Fruit fly (Drosophila melanogaster) whole organism, embryonic: Measurements from ENCODE around the gene Fum1.

Experiments
- CG10543 ChIP-seq: fragments of 200-800 bp; sonication (Bioruptor generic); optimal IDR thresholded peaks from 3 replicates; lab custom pipeline; 2017; ENCODE audit warnings: missing biosample characterization, mild to moderate bottlenecking, missing genetic modification characterization, moderate library complexity
- CG10565 ChIP-seq: fragments of 200-800 bp; sonication (Bioruptor generic); optimal IDR thresholded peaks from 3 replicates; lab custom pipeline; 2016; ENCODE audit warnings: missing biosample characterization, mild to moderate bottlenecking, missing genetic modification characterization
- CG11247 ChIP-seq: fragments of 200-800 bp; sonication (Bioruptor generic); IDR thresholded peaks from 2 replicates; pipeline ENCODE4 v1.3.6; 2022; ENCODE audit warnings: missing biosample characterization, missing genetic modification characterization
- CG11560 ChIP-seq: fragments of 200-800 bp; sonication (Bioruptor generic); IDR thresholded peaks from 3 replicates; pipeline ENCODE4 v1.3.6; 2022; ENCODE audit warnings: missing biosample characterization, missing genetic modification characterization
- CG1233 ChIP-seq: fragments of 200-800 bp; sonication (Bioruptor generic); optimal IDR thresholded peaks from 4 replicates; lab custom pipeline; 2018; ENCODE audit warnings: missing biosample characterization, mild to moderate bottlenecking, missing genetic modification characterization
- CG13123 ChIP-seq: fragments of 200-800 bp; sonication (Bioruptor generic); optimal IDR thresholded peaks from 2 replicates; lab custom pipeline; 2016; ENCODE audit warnings: missing biosample characterization, missing genetic modification characterization
- CG1647 ChIP-seq: fragments of 200-800 bp; sonication (Bioruptor generic); optimal IDR thresholded peaks from 3 replicates; lab custom pipeline; 2016; ENCODE audit warnings: missing biosample characterization, missing genetic modification characterization
- CG16815 ChIP-seq: fragments of 200-800 bp; sonication (Bioruptor generic); optimal IDR thresholded peaks from 3 replicates; lab custom pipeline; 2017; ENCODE audit warnings: missing biosample characterization, mild to moderate bottlenecking, missing genetic modification characterization
- CG17361 ChIP-seq: fragments of 200-800 bp; sonication (Bioruptor generic); IDR thresholded peaks from 3 replicates; pipeline ENCODE4 v1.3.6; 2022; ENCODE audit warnings: missing biosample characterization, missing genetic modification characterization
- CG2712 ChIP-seq: fragments of 200-800 bp; optimal IDR thresholded peaks from 3 replicates; lab custom pipeline; 2019; ENCODE audit warnings: missing biosample characterization, mild to moderate bottlenecking, missing genetic modification characterization, moderate library complexity
- CG34422 ChIP-seq: fragments of 200-800 bp; sonication (Bioruptor generic); IDR thresholded peaks from 3 replicates; pipeline ENCODE4 v1.3.6; 2022; ENCODE audit warnings: missing biosample characterization, missing genetic modification characterization
- CG42726 ChIP-seq: fragments of 200-800 bp; sonication (Bioruptor generic); IDR thresholded peaks from 2 replicates; pipeline ENCODE4 v1.3.6; 2022; ENCODE audit warnings: missing biosample characterization, missing genetic modification characterization; ENCODE audit not compliant: partially characterized antibody
- CG4328 ChIP-seq: fragments of 200-800 bp; sonication (Bioruptor generic); optimal IDR thresholded peaks from 3 replicates; lab custom pipeline; 2017; ENCODE audit warnings: missing biosample characterization, missing genetic modification reagents, missing genetic modification characterization
- CG4730 ChIP-seq: fragments of 200-800 bp; sonication (Bioruptor generic); IDR thresholded peaks from 2 replicates; pipeline ENCODE4 v1.3.6; 2022; ENCODE audit warnings: missing biosample characterization, missing genetic modification characterization
- CG6854 ChIP-seq: fragments of 200-800 bp; sonication (Bioruptor generic); optimal IDR thresholded peaks from 3 replicates; lab custom pipeline; 2017; ENCODE audit warnings: missing biosample characterization, mild to moderate bottlenecking, missing genetic modification characterization
- CG8281 ChIP-seq: fragments of 200-800 bp; sonication (Bioruptor generic); optimal IDR thresholded peaks from 2 replicates; lab custom pipeline; 2018; ENCODE audit warnings: missing biosample characterization, mild to moderate bottlenecking, missing genetic modification characterization, moderate library complexity
- CHES-1-like ChIP-seq: fragments of 200-800 bp; sonication (Bioruptor generic); optimal IDR thresholded peaks from 2 replicates; lab custom pipeline; 2016; ENCODE audit warnings: missing biosample characterization, missing genetic modification characterization
- Camta ChIP-seq: fragments of 200-800 bp; sonication (Bioruptor generic); optimal IDR thresholded peaks from 2 replicates; lab custom pipeline; 2016; ENCODE audit warnings: missing biosample characterization, missing genetic modification characterization
- CoRest ChIP-seq: fragments of 200-800 bp; sonication (Bioruptor generic); optimal IDR thresholded peaks from 3 replicates; lab custom pipeline; 2018; ENCODE audit warnings: missing biosample characterization, mild to moderate bottlenecking, missing genetic modification characterization, moderate library complexity
- Dad ChIP-seq: fragments of 200-800 bp; sonication (Bioruptor generic); optimal IDR thresholded peaks from 3 replicates; lab custom pipeline; 2016; ENCODE audit warnings: missing biosample characterization, missing genetic modification characterization
- Doc3 ChIP-seq: fragments of 200-800 bp; sonication (Bioruptor generic); IDR thresholded peaks from 3 replicates; pipeline ENCODE4 v1.3.6; 2022; ENCODE audit warnings: missing biosample characterization, missing genetic modification characterization; ENCODE audit not compliant: partially characterized antibody
- Dref ChIP-seq: fragments of 200-800 bp; sonication (Bioruptor generic); IDR thresholded peaks from 2 replicates; pipeline ENCODE4 v1.3.6; 2022; ENCODE audit warnings: missing biosample characterization, missing genetic modification characterization
- GATAe ChIP-seq: fragments of 200-800 bp; sonication (Bioruptor generic); conservative IDR thresholded peaks from 2 replicates; pipeline ENCODE4 v1.3.6; 2022; ENCODE audit warnings: missing biosample characterization, missing genetic modification characterization
- HLH3B ChIP-seq: fragments of 200-800 bp; sonication (Bioruptor generic); IDR thresholded peaks from 2 replicates; pipeline ENCODE4 v1.3.6; 2022; ENCODE audit warnings: missing biosample characterization, missing genetic modification characterization
- HmgZ ChIP-seq: fragments of 200-800 bp; sonication (Bioruptor generic); optimal IDR thresholded peaks from 2 replicates; lab custom pipeline; 2018; ENCODE audit warnings: missing biosample characterization, mild to moderate bottlenecking, missing genetic modification characterization
- Hmx ChIP-seq: fragments of 200-800 bp; sonication (Bioruptor generic); optimal IDR thresholded peaks from 2 replicates; lab custom pipeline; 2016; ENCODE audit warnings: missing biosample characterization, missing genetic modification characterization
- Lpt ChIP-seq: fragments of >200 bp; optimal IDR thresholded peaks from 2 replicates; lab custom pipeline; 2018; ENCODE audit warnings: missing biosample characterization, missing genetic modification characterization
- Mes4 ChIP-seq: fragments of 200-800 bp; sonication (Bioruptor generic); optimal IDR thresholded peaks from 2 replicates; lab custom pipeline; 2016; ENCODE audit warnings: missing biosample characterization, missing genetic modification characterization
- Ravus ChIP-seq: fragments of 200-800 bp; sonication (Bioruptor generic); IDR thresholded peaks from 2 replicates; pipeline ENCODE4 v1.3.6; 2022; ENCODE audit warnings: missing biosample characterization, missing genetic modification characterization
- Scr ChIP-seq: fragments of 200-800 bp; sonication (Bioruptor generic); IDR thresholded peaks from 2 replicates; pipeline ENCODE4 v1.3.6; 2022; ENCODE audit warnings: missing biosample characterization, missing genetic modification characterization; ENCODE audit not compliant: partially characterized antibody
- Sin3A ChIP-seq: fragments of >200 bp; optimal IDR thresholded peaks from 2 replicates; lab custom pipeline; 2018
- Sry-δ ChIP-seq: fragments of 200-800 bp; sonication (Bioruptor generic); optimal IDR thresholded peaks from 2 replicates; lab custom pipeline; 2016; ENCODE audit warnings: missing biosample characterization, missing genetic modification characterization
- Usf ChIP-seq: fragments of 200-800 bp; sonication (Bioruptor generic); optimal IDR thresholded peaks from 2 replicates; lab custom pipeline; 2017; ENCODE audit warnings: missing genotype, missing biosample characterization, missing genetic modification characterization
- chn ChIP-seq: fragments of 200-800 bp; sonication (Bioruptor generic); optimal IDR thresholded peaks from 2 replicates; lab custom pipeline; 2016; ENCODE audit warnings: missing biosample characterization, missing genetic modification characterization
- ci ChIP-seq: fragments of 200-800 bp; sonication (Bioruptor generic); IDR thresholded peaks from 3 replicates; pipeline ENCODE4 v1.3.6; 2022; ENCODE audit warnings: missing biosample characterization, missing genetic modification characterization
- cwo ChIP-seq: fragments of 200-800 bp; sonication (Bioruptor generic); optimal IDR thresholded peaks from 3 replicates; lab custom pipeline; 2017; ENCODE audit warnings: missing biosample characterization, missing genetic modification characterization, mild to moderate bottlenecking, moderate library complexity, missing genetic modification reagents
- dysf ChIP-seq: fragments of 200-800 bp; sonication (Bioruptor generic); IDR thresholded peaks from 3 replicates; pipeline ENCODE4 v1.3.6; 2022; ENCODE audit warnings: missing biosample characterization, missing genetic modification characterization
- esg ChIP-seq: fragments of 200-800 bp; sonication (Bioruptor generic); conservative IDR thresholded peaks from 2 replicates; pipeline ENCODE4 v1.3.6; 2022; ENCODE audit warnings: missing biosample characterization, missing genetic modification characterization
- h ChIP-seq: fragments of >200 bp; optimal IDR thresholded peaks from 2 replicates; lab custom pipeline; 2017
- ken ChIP-seq: fragments of 200-800 bp; sonication (Bioruptor generic); IDR thresholded peaks from 3 replicates; pipeline ENCODE4 v1.3.6; 2022; ENCODE audit warnings: missing biosample characterization, missing genetic modification characterization
- lilli ChIP-seq: fragments of 200-800 bp; sonication (Bioruptor generic); optimal IDR thresholded peaks from 3 replicates; lab custom pipeline; 2016; ENCODE audit warnings: missing biosample characterization, missing genetic modification characterization
- mirr ChIP-seq: fragments of 200-800 bp; sonication (Bioruptor generic); optimal IDR thresholded peaks from 3 replicates; lab custom pipeline; 2018; ENCODE audit warnings: missing biosample characterization, mild to moderate bottlenecking, missing genetic modification characterization
- nom ChIP-seq: fragments of 200-800 bp; sonication (Bioruptor generic); optimal IDR thresholded peaks from 2 replicates; lab custom pipeline; 2017; ENCODE audit warnings: missing biosample characterization, missing genetic modification characterization, mild to moderate bottlenecking, moderate library complexity, missing genetic modification reagents
- pb ChIP-seq: fragments of 200-800 bp; sonication (Bioruptor generic); optimal IDR thresholded peaks from 3 replicates; lab custom pipeline; 2016; ENCODE audit warnings: missing biosample characterization, missing genetic modification characterization
- pros ChIP-seq: fragments of 200-800 bp; sonication (Bioruptor generic); optimal IDR thresholded peaks from 3 replicates; lab custom pipeline; 2019; ENCODE audit warnings: missing biosample characterization, mild to moderate bottlenecking, missing genetic modification characterization, moderate library complexity
- sisA ChIP-seq: fragments of 200-800 bp; sonication (Bioruptor generic); IDR thresholded peaks from 2 replicates; pipeline ENCODE4 v1.3.6; 2022; ENCODE audit warnings: missing biosample characterization, missing genetic modification characterization
- tup ChIP-seq: fragments of 200-800 bp; sonication (Bioruptor generic); optimal IDR thresholded peaks from 2 replicates; lab custom pipeline; 2016; ENCODE audit warnings: missing biosample characterization, mild to moderate bottlenecking, missing genetic modification characterization, moderate library complexity
- unc-4 ChIP-seq: fragments of 200-800 bp; sonication (Bioruptor generic); IDR thresholded peaks from 2 replicates; pipeline ENCODE4 v1.3.6; 2022; ENCODE audit warnings: missing biosample characterization, missing genetic modification characterization; ENCODE audit not compliant: partially characterized antibody
- vnd ChIP-seq: fragments of 200-800 bp; sonication (Bioruptor generic); IDR thresholded peaks from 3 replicates; pipeline ENCODE4 v1.3.6; 2022; ENCODE audit warnings: missing biosample characterization, missing genetic modification characterization; ENCODE audit not compliant: partially characterized antibody
- vvl ChIP-seq: fragments of 200-800 bp; sonication (Bioruptor generic); IDR thresholded peaks from 2 replicates; pipeline ENCODE4 v1.3.6; 2022; ENCODE audit warnings: missing biosample characterization, missing genetic modification characterization
- zen ChIP-seq: fragments of 200-800 bp; sonication (Bioruptor generic); optimal IDR thresholded peaks from 3 replicates; lab custom pipeline; 2018; ENCODE audit warnings: missing biosample characterization, mild to moderate bottlenecking, missing genetic modification characterization, moderate library complexity

The Fum1 gene

DNA sequence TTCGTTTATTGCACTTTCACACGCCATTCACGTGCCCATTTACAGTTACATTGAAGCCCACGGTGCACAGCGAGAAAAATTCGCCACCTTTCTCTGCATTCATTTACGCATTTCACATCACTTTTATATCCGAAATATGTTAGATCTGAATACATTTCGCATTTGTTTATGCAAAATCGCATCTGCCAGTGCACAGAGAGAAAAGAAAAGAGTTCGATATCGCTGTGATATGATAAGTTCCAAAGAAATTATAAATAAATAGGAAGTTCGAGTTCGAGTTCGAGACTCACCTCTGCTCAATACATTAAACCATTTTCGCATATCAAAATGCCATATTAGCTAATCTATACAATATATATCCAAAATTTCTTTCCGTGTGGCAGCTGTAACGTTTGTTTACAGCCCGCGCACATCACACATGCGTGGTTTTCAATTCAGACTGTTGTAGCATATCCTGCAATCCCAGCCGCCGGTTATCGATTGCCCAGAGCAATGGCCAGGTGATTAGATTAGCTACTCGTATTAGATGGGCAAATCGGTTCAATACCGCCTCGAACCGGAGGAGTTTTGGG is 22.1 kb upstream of the Fum1 start (continued):
- TF ChIP-seq lilli (GFP tag; lab: Kevin White, UChicago) (peak; percentile 92), ken (GFP tag; lab: Robert Waterston, UW) (peak; percentile 57; the same call in 1 of the 3 replicates), Dad (GFP tag; lab: Kevin White, UChicago) (peak; percentile 75), nom (GFP tag; lab: Kevin White, UChicago) (peak; percentile 69), Sin3A (lab: Kevin White, UChicago) (no peak), vvl (peak; percentile 83), CHES-1-like (GFP tag; lab: Kevin White, UChicago) (peak; percentile 80), ci (GFP tag; lab: Robert Waterston, UW) (peak; percentile 67; the same call in 2 of the 3 replicates), CG10565 (GFP tag; lab: Kevin White, UChicago) (no peak), CG34422 (peak; percentile 75), Doc3 (GFP tag; lab: Robert Waterston, UW) (no peak), Dref (GFP tag; lab: Robert Waterston, UW) (0 out of 2 replicates have a peak, but pooled peaks have one; percentile 18), CG8281 (tag; lab: Kevin White, UChicago) (peak; percentile 51), CG2712 (peak; percentile 83), HmgZ (tag; lab: Kevin White, UChicago) (peak; percentile 81), CG4730 (peak; percentile 59), mirr (peak; percentile 43), Lpt (GFP tag; lab: Kevin White, UChicago) (no peak), pb (GFP tag; lab: Kevin White, UChicago) (peak; percentile 71), CG42726 (GFP tag; lab: Robert Waterston, UW) (no peak), tup (GFP tag; lab: Kevin White, UChicago) (peak; percentile 77), sisA (GFP tag; lab: Robert Waterston, UW) (peak; percentile 85), CG17361 (GFP tag; lab: Robert Waterston, UW) (peak; percentile 93), GATAe (GFP tag; lab: Robert Waterston, UW) (no peak; the same call in 1 of the 2 replicates), esg (peak; percentile 85), CG11560 (peak; percentile 70), Ravus (GFP tag; lab: Robert Waterston, UW) (peak; percentile 46; the same call in 1 of the 2 replicates), CG11247 (GFP tag; lab: Robert Waterston, UW) (peak; percentile 75), pros (GFP tag; lab: Kevin White, UChicago) (no peak), CG13123 (peak; percentile 74), CoRest (peak; percentile 88), Sry-δ (GFP tag; lab: Kevin White, UChicago) (peak; percentile 34), CG1647 (GFP tag; lab: Kevin White, UChicago) (peak; percentile 70), zen (tag; lab: Kevin White, UChicago) (peak; percentile 80), HLH3B (GFP tag; lab: Robert Waterston, UW) (peak; percentile 79), Mes4 (GFP tag; lab: Kevin White, UChicago) (peak; percentile 43), unc-4 (GFP tag; lab: Robert Waterston, UW) (no peak), dysf (peak; percentile 89), chn (GFP tag; lab: Kevin White, UChicago) (peak; percentile 79), CG10543 (GFP tag; lab: Kevin White, UChicago) (peak; percentile 54), Usf (GFP tag; lab: Kevin White, UChicago) (peak; percentile 53), CG1233 (GFP tag; lab: Kevin White, UChicago) (peak; percentile 80), h (no peak), CG16815 (GFP tag; lab: Kevin White, UChicago) (peak; percentile 73), vnd (GFP tag; lab: Robert Waterston, UW) (no peak), cwo (GFP tag; lab: Kevin White, UChicago) (peak; percentile 86), CG6854 (GFP tag; lab: Kevin White, UChicago) (peak; percentile 81), Camta (GFP tag; lab: Kevin White, UChicago) (peak; percentile 85), CG4328 (GFP tag; lab: Kevin White, UChicago) (peak; percentile 69), Scr (no peak), Hmx (peak; percentile 58)
